Fruit fly (Drosophila melanogaster) whole organism, prepupa: Measurements from ENCODE around the gene SLIRP2.
A peak's percentile ranks its signal among the peaks of the same experiment; 100 is the strongest.

ENCODE experiments used
- Blimp-1 ChIP-seq: fragments of 200-800 bp; sonication (Bioruptor generic); optimal IDR thresholded peaks from 3 replicates; lab custom pipeline; 2017; ENCODE audit warnings: missing biosample characterization, missing genetic modification characterization, mild to moderate bottlenecking, moderate library complexity, missing genetic modification reagents
- CG10631 ChIP-seq: fragments of 200-800 bp; sonication (Bioruptor generic); optimal IDR thresholded peaks from 2 replicates; lab custom pipeline; 2016; ENCODE audit warnings: missing biosample characterization, missing genetic modification characterization
- CG10669 ChIP-seq: fragments of 200-800 bp; sonication (Bioruptor generic); optimal IDR thresholded peaks from 3 replicates; lab custom pipeline; 2018; ENCODE audit warnings: missing biosample characterization, mild to moderate bottlenecking, missing genetic modification characterization, moderate library complexity
- CG11902 ChIP-seq: fragments of 200-800 bp; sonication (Bioruptor generic); optimal IDR thresholded peaks from 3 replicates; lab custom pipeline; 2016; ENCODE audit warnings: missing biosample characterization, missing genetic modification characterization
- CG3032 ChIP-seq: fragments of 200-800 bp; optimal IDR thresholded peaks from 2 replicates; lab custom pipeline; 2019; ENCODE audit warnings: missing biosample characterization, mild to moderate bottlenecking, missing genetic modification characterization, moderate library complexity
- CG31627 ChIP-seq: fragments of 200-800 bp; sonication (Bioruptor generic); optimal IDR thresholded peaks from 3 replicates; lab custom pipeline; 2016; ENCODE audit warnings: missing biosample characterization, missing genetic modification characterization
- CG32006 ChIP-seq: fragments of 200-800 bp; sonication (Bioruptor generic); optimal IDR thresholded peaks from 3 replicates; lab custom pipeline; 2017; ENCODE audit warnings: missing biosample characterization, mild to moderate bottlenecking, missing genetic modification characterization
- CG34406 ChIP-seq: fragments of 200-800 bp; sonication (Bioruptor generic); optimal IDR thresholded peaks from 3 replicates; lab custom pipeline; 2016; ENCODE audit warnings: missing biosample characterization, missing genetic modification characterization
- CG3919 ChIP-seq: fragments of 200-800 bp; sonication (Bioruptor generic); optimal IDR thresholded peaks from 3 replicates; lab custom pipeline; 2016; ENCODE audit warnings: missing biosample characterization, missing genetic modification characterization
- CG4318 ChIP-seq: fragments of 200-800 bp; sonication (Bioruptor generic); optimal IDR thresholded peaks from 3 replicates; lab custom pipeline; 2017; ENCODE audit warnings: missing biosample characterization, mild to moderate bottlenecking, missing genetic modification characterization
- CG6163 ChIP-seq: fragments of 200-800 bp; sonication (Bioruptor generic); IDR thresholded peaks from 3 replicates; pipeline ENCODE4 v1.3.6; 2022; ENCODE audit warnings: missing biosample characterization, missing genetic modification characterization
- CG6276 ChIP-seq: fragments of 200-800 bp; sonication (Bioruptor generic); optimal IDR thresholded peaks from 2 replicates; lab custom pipeline; 2017; ENCODE audit warnings: missing biosample characterization, mild to moderate bottlenecking, missing genetic modification characterization
- CG6792 ChIP-seq: fragments of 200-800 bp; sonication (Bioruptor generic); optimal IDR thresholded peaks from 3 replicates; lab custom pipeline; 2016; ENCODE audit warnings: missing biosample characterization, missing genetic modification characterization
- CG6808 ChIP-seq: fragments of 200-800 bp; sonication (Bioruptor generic); optimal IDR thresholded peaks from 3 replicates; lab custom pipeline; 2017; ENCODE audit warnings: missing biosample characterization, missing genetic modification characterization, mild to moderate bottlenecking, moderate library complexity, missing genetic modification reagents
- CG6854 ChIP-seq: fragments of 200-800 bp; sonication (Bioruptor generic); optimal IDR thresholded peaks from 2 replicates; lab custom pipeline; 2017; ENCODE audit warnings: missing biosample characterization, mild to moderate bottlenecking, missing genetic modification characterization
- CG7368 ChIP-seq: fragments of 200-800 bp; sonication (Bioruptor generic); optimal IDR thresholded peaks from 3 replicates; lab custom pipeline; 2016; ENCODE audit warnings: missing biosample characterization, missing genetic modification characterization
- CG8119 ChIP-seq: fragments of 200-800 bp; sonication (Bioruptor generic); IDR thresholded peaks from 3 replicates; pipeline ENCODE4 v1.3.6; 2022; ENCODE audit warnings: missing biosample characterization, missing genetic modification characterization
- Eip75B ChIP-seq: fragments of 200-800 bp; sonication (Bioruptor generic); optimal IDR thresholded peaks from 3 replicates; lab custom pipeline; 2016; ENCODE audit warnings: missing biosample characterization, missing genetic modification characterization
- Eip78C ChIP-seq: fragments of 200-800 bp; sonication (Bioruptor generic); peaks from one replicate; lab custom pipeline; 2016; ENCODE audit warnings: missing biosample characterization, missing genetic modification characterization
- Eip93F ChIP-seq: fragments of 200-800 bp; sonication (Bioruptor generic); optimal IDR thresholded peaks from 2 replicates; lab custom pipeline; 2016; ENCODE audit warnings: missing biosample characterization, mild to moderate bottlenecking, missing genetic modification characterization
- Ets21C ChIP-seq: fragments of 200-800 bp; sonication (Bioruptor generic); optimal IDR thresholded peaks from 3 replicates; lab custom pipeline; 2016; ENCODE audit warnings: missing biosample characterization, missing genetic modification characterization
- Ets96B ChIP-seq: fragments of 200-800 bp; optimal IDR thresholded peaks from 2 replicates; lab custom pipeline; 2019; ENCODE audit warnings: missing biosample characterization, mild to moderate bottlenecking, missing genetic modification characterization, moderate library complexity
- Gug ChIP-seq: fragments of 200-800 bp; sonication (Bioruptor generic); IDR thresholded peaks from 2 replicates; pipeline ENCODE4 v1.3.6; 2022; ENCODE audit warnings: missing biosample characterization, missing genetic modification characterization
- Hr38 ChIP-seq: sonication (Bioruptor generic); optimal IDR thresholded peaks from 2 replicates; lab custom pipeline; 2016; ENCODE audit warnings: missing biosample characterization, missing genetic modification characterization
- Hr39 ChIP-seq: fragments of 200-800 bp; sonication (Bioruptor generic); optimal IDR thresholded peaks from 2 replicates; lab custom pipeline; 2016; ENCODE audit warnings: missing biosample characterization, missing genetic modification characterization
- Hr4 ChIP-seq: fragments of 200-800 bp; sonication (Bioruptor generic); optimal IDR thresholded peaks from 3 replicates; lab custom pipeline; 2016; ENCODE audit warnings: missing biosample characterization, missing genetic modification characterization
- Lpt ChIP-seq: fragments of 200-800 bp; sonication (Bioruptor generic); optimal IDR thresholded peaks from 3 replicates; lab custom pipeline; 2016; ENCODE audit warnings: missing biosample characterization, missing genetic modification characterization
- Met ChIP-seq: fragments of 200-800 bp; sonication (Bioruptor generic); optimal IDR thresholded peaks from 3 replicates; lab custom pipeline; 2016; ENCODE audit warnings: missing biosample characterization, missing genetic modification characterization
- OdsH ChIP-seq: fragments of 200-800 bp; sonication (Bioruptor generic); optimal IDR thresholded peaks from 3 replicates; lab custom pipeline; 2016; ENCODE audit warnings: missing biosample characterization, missing genetic modification characterization
- Sox15 ChIP-seq: fragments of 200-800 bp; sonication (Bioruptor generic); optimal IDR thresholded peaks from 3 replicates; lab custom pipeline; 2016; ENCODE audit warnings: missing biosample characterization, missing genetic modification characterization
- achi ChIP-seq: fragments of 200-800 bp; sonication (Bioruptor generic); optimal IDR thresholded peaks from 3 replicates; lab custom pipeline; 2016; ENCODE audit warnings: missing biosample characterization, missing genetic modification characterization
- cyc ChIP-seq: fragments of 200-800 bp; sonication (Bioruptor generic); optimal IDR thresholded peaks from 3 replicates; lab custom pipeline; 2016; ENCODE audit warnings: missing biosample characterization, missing genetic modification characterization
- dac ChIP-seq: fragments of 200-800 bp; sonication (Bioruptor generic); optimal IDR thresholded peaks from 2 replicates; lab custom pipeline; 2017; ENCODE audit warnings: missing biosample characterization, mild to moderate bottlenecking, missing genetic modification characterization
- dsx ChIP-seq: fragments of 200-800 bp; optimal IDR thresholded peaks from 3 replicates; lab custom pipeline; 2019; ENCODE audit warnings: missing biosample characterization, mild to moderate bottlenecking, missing genetic modification characterization, moderate library complexity; ENCODE audit not compliant: poor library complexity, severe bottlenecking
- eg ChIP-seq: fragments of 200-800 bp; sonication (Bioruptor generic); IDR thresholded peaks from 3 replicates; pipeline ENCODE4 v1.3.6; 2022; ENCODE audit warnings: missing biosample characterization, missing genetic modification characterization
- esn ChIP-seq: fragments of 200-800 bp; sonication (Bioruptor generic); optimal IDR thresholded peaks from 2 replicates; lab custom pipeline; 2016; ENCODE audit warnings: missing biosample characterization, mild to moderate bottlenecking, missing genetic modification characterization, moderate library complexity
- fd59A ChIP-seq: fragments of 200-800 bp; sonication (Bioruptor generic); optimal IDR thresholded peaks from 2 replicates; lab custom pipeline; 2017; ENCODE audit warnings: missing biosample characterization, mild to moderate bottlenecking, missing genetic modification characterization, missing genetic modification reagents
- fd85E ChIP-seq: fragments of 200-800 bp; sonication (Bioruptor generic); optimal IDR thresholded peaks from 3 replicates; lab custom pipeline; 2016; ENCODE audit warnings: missing biosample characterization, missing genetic modification characterization
- fkh ChIP-seq: fragments of 200-800 bp; sonication (Bioruptor generic); optimal IDR thresholded peaks from 3 replicates; lab custom pipeline; 2017; ENCODE audit warnings: missing biosample characterization, mild to moderate bottlenecking, missing genetic modification characterization, moderate library complexity
- net ChIP-seq: fragments of 200-800 bp; sonication (Bioruptor generic); optimal IDR thresholded peaks from 3 replicates; lab custom pipeline; 2016; ENCODE audit warnings: missing biosample characterization, missing genetic modification characterization
- pdm3 ChIP-seq: fragments of 200-800 bp; sonication (Bioruptor generic); optimal IDR thresholded peaks from 3 replicates; lab custom pipeline; 2016; ENCODE audit warnings: missing biosample characterization, missing genetic modification characterization
- spab ChIP-seq: fragments of 200-800 bp; sonication (Bioruptor generic); optimal IDR thresholded peaks from 2 replicates; lab custom pipeline; 2017; ENCODE audit warnings: missing biosample characterization, mild to moderate bottlenecking, missing genetic modification characterization, missing genetic modification reagents
- ss ChIP-seq, 2 experiments: fragments of 200-800 bp; sonication (Bioruptor generic); optimal IDR thresholded peaks; 2 replicates in 1 of 2; 3 replicates in 1 of 2; lab custom pipeline; 2017 to 2018; ENCODE audit warnings: mild to moderate bottlenecking in 2 of 2, missing biosample characterization in 2 of 2, missing genetic modification characterization in 2 of 2, moderate library complexity in 1 of 2
- svp ChIP-seq: fragments of 200-800 bp; sonication (Bioruptor generic); peaks from one replicate; lab custom pipeline; 2016; ENCODE audit warnings: missing biosample characterization, missing genetic modification characterization
- topi ChIP-seq: fragments of 200-800 bp; sonication (Bioruptor generic); optimal IDR thresholded peaks from 3 replicates; lab custom pipeline; 2016; ENCODE audit warnings: missing biosample characterization, missing genetic modification characterization
- vri ChIP-seq: fragments of 200-800 bp; sonication (Bioruptor generic); optimal IDR thresholded peaks from 3 replicates; lab custom pipeline; 2016; ENCODE audit warnings: missing biosample characterization, mild to moderate bottlenecking, missing genetic modification characterization

SLIRP2 gene

dm6 chr3R:8669029-8669707 is 18.3 kb downstream of the SLIRP2 start (continued):
- TF ChIP-seq CG8119 (GFP tag; lab: Robert Waterston, UW): peak; percentile 98
- peak; percentile 98 for TF ChIP-seq svp
- peak; percentile 100 for TF ChIP-seq Eip78C (GFP tag; lab: Kevin White, UChicago)
- peak; percentile 98 for TF ChIP-seq CG6276
- TF ChIP-seq Hr4 (GFP tag; lab: Kevin White, UChicago): peak; percentile 99
- TF ChIP-seq Gug (GFP tag; lab: Robert Waterston, UW): peak; percentile 96
- TF ChIP-seq CG34406 (GFP tag; lab: Kevin White, UChicago): peak; percentile 97
- peak; percentile 96 for TF ChIP-seq CG6808 (GFP tag; lab: Kevin White, UChicago)
- TF ChIP-seq Blimp-1 (GFP tag; lab: Kevin White, UChicago): peak; percentile 88
- TF ChIP-seq dsx (GFP tag; lab: Kevin White, UChicago): peak; percentile 97
- peak; percentile 98 for TF ChIP-seq Eip75B
- TF ChIP-seq Eip93F (GFP tag; lab: Kevin White, UChicago): peak; percentile 97
- peak; percentile 93 for TF ChIP-seq Sox15 (GFP tag; lab: Kevin White, UChicago)
- TF ChIP-seq fkh: peak; percentile 80
- peak; percentile 96 to 97 for TF ChIP-seq ss (GFP tag; optimal IDR thresholded peaks at IDR 0.05; lab: Kevin White, UChicago)
- peak; percentile 98 for TF ChIP-seq CG6792 (GFP tag; lab: Kevin White, UChicago)

- TF ChIP-seq cyc: no peak
- TF ChIP-seq Eip75B: peak; percentile 9
- TF ChIP-seq CG6163: peak; percentile 71
- TF ChIP-seq Ets21C (GFP tag; lab: Kevin White, UChicago): no peak
- no peak for TF ChIP-seq Met
- TF ChIP-seq Hr38: no peak
- no peak for TF ChIP-seq topi
- TF ChIP-seq CG6808 (GFP tag; lab: Kevin White, UChicago): no peak
- TF ChIP-seq vri (GFP tag; lab: Kevin White, UChicago): no peak
- TF ChIP-seq CG7368: no peak
- TF ChIP-seq Eip78C (GFP tag; lab: Kevin White, UChicago): peak; percentile 4
- TF ChIP-seq CG10669 (GFP tag; lab: Kevin White, UChicago): no peak
- no peak for TF ChIP-seq fd85E
- no peak for TF ChIP-seq net (GFP tag; lab: Kevin White, UChicago)
- no peak for TF ChIP-seq fd59A (GFP tag; lab: Kevin White, UChicago)
- no peak for TF ChIP-seq CG32006 (GFP tag; lab: Kevin White, UChicago)
- peak; percentile 8 for TF ChIP-seq CG10631 (GFP tag; lab: Kevin White, UChicago)
- no peak for TF ChIP-seq dsx (GFP tag; lab: Kevin White, UChicago)
- TF ChIP-seq pdm3 (GFP tag; lab: Kevin White, UChicago): no peak
- peak; percentile 39 for TF ChIP-seq Hr39 (GFP tag; lab: Kevin White, UChicago)
- TF ChIP-seq Sox15 (GFP tag; lab: Kevin White, UChicago): peak; percentile 17
- no peak for TF ChIP-seq dac (GFP tag; lab: Kevin White, UChicago)
- TF ChIP-seq CG6792 (GFP tag; lab: Kevin White, UChicago): no peak
- TF ChIP-seq CG3032 (tag; lab: Kevin White, UChicago): no peak
- TF ChIP-seq CG31627: peak; percentile 24
- no peak for TF ChIP-seq CG6276
- TF ChIP-seq esn (GFP tag; lab: Kevin White, UChicago): no peak
- no peak for TF ChIP-seq Gug (GFP tag; lab: Robert Waterston, UW)
- no peak for TF ChIP-seq CG11902 (GFP tag; lab: Kevin White, UChicago)
- TF ChIP-seq Ets96B (tag; lab: Kevin White, UChicago): peak; percentile 39
- TF ChIP-seq CG4318: no peak
- no peak for TF ChIP-seq spab (GFP tag; lab: Kevin White, UChicago)
- no peak for TF ChIP-seq Eip93F (GFP tag; lab: Kevin White, UChicago)
- TF ChIP-seq CG6854 (GFP tag; lab: Kevin White, UChicago): no peak
- no peak for TF ChIP-seq CG3919
- TF ChIP-seq Lpt (GFP tag; lab: Kevin White, UChicago): no peak
- no peak for TF ChIP-seq achi
- TF ChIP-seq OdsH (GFP tag; lab: Kevin White, UChicago): no peak
- TF ChIP-seq fkh: no peak
- peak; percentile 32; the same call in 2 of the 3 replicates for TF ChIP-seq CG8119 (GFP tag; lab: Robert Waterston, UW)
- peak; percentile 64 for TF ChIP-seq eg
These were observed 19.1 kb downstream of the SLIRP2 start for dm6 chr3R:8669900-8670528.
